Fruit fly (Drosophila melanogaster) whole organism, embryonic: ENCODE results near the gene Kmn1.

ENCODE experiments used
- ATbp ChIP-seq: fragments of 200-800 bp; sonication (Bioruptor generic); optimal IDR thresholded peaks from 2 replicates; lab custom pipeline; 2017; ENCODE audit warnings: missing biosample characterization, mild to moderate bottlenecking, missing genetic modification characterization, missing genetic modification reagents
- Antp ChIP-seq: fragments of 200-800 bp; sonication (Bioruptor generic); optimal IDR thresholded peaks from 3 replicates; lab custom pipeline; 2016; ENCODE audit warnings: missing biosample characterization, missing genetic modification characterization
- CG10147 ChIP-seq: fragments of 200-800 bp; sonication (Bioruptor generic); optimal IDR thresholded peaks from 2 replicates; lab custom pipeline; 2019; ENCODE audit warnings: missing biosample characterization, mild to moderate bottlenecking, missing genetic modification characterization, moderate library complexity
- CG10431 ChIP-seq: fragments of 200-800 bp; sonication (Bioruptor generic); optimal IDR thresholded peaks from 3 replicates; lab custom pipeline; 2018; ENCODE audit warnings: missing biosample characterization, mild to moderate bottlenecking, missing genetic modification characterization
- CG11723 ChIP-seq: fragments of 200-800 bp; sonication (Bioruptor generic); optimal IDR thresholded peaks from 2 replicates; lab custom pipeline; 2017; ENCODE audit warnings: missing biosample characterization, mild to moderate bottlenecking, missing genetic modification characterization
- CG12299 ChIP-seq: fragments of 200-800 bp; sonication (Bioruptor generic); optimal IDR thresholded peaks from 2 replicates; lab custom pipeline; 2018; ENCODE audit warnings: missing biosample characterization, mild to moderate bottlenecking, missing genetic modification characterization
- CG12942 ChIP-seq: fragments of 200-800 bp; sonication (Bioruptor generic); optimal IDR thresholded peaks from 3 replicates; lab custom pipeline; 2016; ENCODE audit warnings: missing biosample characterization, missing genetic modification characterization
- CG15514 ChIP-seq: fragments of 200-800 bp; sonication (Bioruptor generic); optimal IDR thresholded peaks from 3 replicates; lab custom pipeline; 2017; ENCODE audit warnings: missing biosample characterization, missing genetic modification characterization, mild to moderate bottlenecking, moderate library complexity, missing genetic modification reagents
- CG15696 ChIP-seq: fragments of 200-800 bp; sonication (Bioruptor generic); optimal IDR thresholded peaks from 2 replicates; lab custom pipeline; 2019; ENCODE audit warnings: missing biosample characterization, mild to moderate bottlenecking, missing genetic modification characterization, moderate library complexity
- CG17186 ChIP-seq: fragments of 200-800 bp; sonication (Bioruptor generic); optimal IDR thresholded peaks from 3 replicates; lab custom pipeline; 2017; ENCODE audit warnings: missing biosample characterization, missing genetic modification reagents, missing genetic modification characterization
- CG17568 ChIP-seq: fragments of 200-800 bp; sonication (Bioruptor generic); optimal IDR thresholded peaks from 2 replicates; lab custom pipeline; 2018; ENCODE audit warnings: missing biosample characterization, mild to moderate bottlenecking, missing genetic modification characterization, moderate library complexity
- CG17829 ChIP-seq: fragments of 200-800 bp; optimal IDR thresholded peaks from 2 replicates; lab custom pipeline; 2019; ENCODE audit warnings: missing biosample characterization, mild to moderate bottlenecking, missing genetic modification characterization, moderate library complexity
- CG18764 ChIP-seq: fragments of 200-800 bp; sonication (Bioruptor generic); optimal IDR thresholded peaks from 3 replicates; lab custom pipeline; 2016; ENCODE audit warnings: missing biosample characterization, missing genetic modification characterization
- CG3065 ChIP-seq: fragments of 200-800 bp; sonication (Bioruptor generic); optimal IDR thresholded peaks from 2 replicates; lab custom pipeline; 2016; ENCODE audit warnings: missing biosample characterization, missing genetic modification characterization
- CG3281 ChIP-seq: fragments of 200-800 bp; sonication (Bioruptor generic); optimal IDR thresholded peaks from 3 replicates; lab custom pipeline; 2017; ENCODE audit warnings: missing biosample characterization, mild to moderate bottlenecking, missing genetic modification characterization
- CG33557 ChIP-seq: fragments of 200-800 bp; sonication (Bioruptor generic); optimal IDR thresholded peaks from 2 replicates; lab custom pipeline; 2019; ENCODE audit warnings: missing biosample characterization, mild to moderate bottlenecking, missing genetic modification characterization, moderate library complexity
- CG4360 ChIP-seq: fragments of 200-800 bp; sonication (Bioruptor generic); IDR thresholded peaks from 2 replicates; pipeline ENCODE4 v1.3.6; 2022; ENCODE audit warnings: missing biosample characterization, missing genetic modification characterization
- CG4820 ChIP-seq: fragments of 200-800 bp; sonication (Bioruptor generic); optimal IDR thresholded peaks from 3 replicates; lab custom pipeline; 2016; ENCODE audit warnings: missing biosample characterization, missing genetic modification characterization
- CG4854 ChIP-seq: fragments of 200-800 bp; sonication (Bioruptor generic); optimal IDR thresholded peaks from 2 replicates; lab custom pipeline; 2016; ENCODE audit warnings: missing biosample characterization, missing genetic modification characterization, inconsistent platforms
- CG8089 ChIP-seq: fragments of 200-800 bp; sonication (Bioruptor generic); optimal IDR thresholded peaks from 3 replicates; lab custom pipeline; 2016; ENCODE audit warnings: missing biosample characterization, missing genetic modification characterization
- CG9437 ChIP-seq: fragments of 200-800 bp; sonication (Bioruptor generic); optimal IDR thresholded peaks from 2 replicates; lab custom pipeline; 2018; ENCODE audit warnings: missing biosample characterization, mild to moderate bottlenecking, missing genetic modification characterization
- CG9609 ChIP-seq: fragments of 200-800 bp; sonication (Bioruptor generic); optimal IDR thresholded peaks from 3 replicates; lab custom pipeline; 2016; ENCODE audit warnings: missing biosample characterization, missing genetic modification characterization
- Dad ChIP-seq: fragments of 200-800 bp; sonication (Bioruptor generic); optimal IDR thresholded peaks from 3 replicates; lab custom pipeline; 2016; ENCODE audit warnings: missing biosample characterization, missing genetic modification characterization
- Dbx ChIP-seq: fragments of 200-800 bp; sonication (Bioruptor generic); IDR thresholded peaks from 3 replicates; pipeline ENCODE4 v1.3.6; 2022; ENCODE audit warnings: missing biosample characterization, missing genetic modification characterization
- Dek ChIP-seq: fragments of 200-800 bp; sonication (Bioruptor generic); optimal IDR thresholded peaks from 3 replicates; lab custom pipeline; 2019; ENCODE audit warnings: missing biosample characterization, mild to moderate bottlenecking, missing genetic modification characterization, moderate library complexity
- H2.0 ChIP-seq: fragments of 200-800 bp; sonication (Bioruptor generic); IDR thresholded peaks from 2 replicates; pipeline ENCODE4 v1.3.6; 2022; ENCODE audit warnings: missing biosample characterization, missing genetic modification characterization
- HHEX ChIP-seq: fragments of 200-800 bp; sonication (Bioruptor generic); optimal IDR thresholded peaks from 3 replicates; lab custom pipeline; 2017; ENCODE audit warnings: missing biosample characterization, mild to moderate bottlenecking, missing genetic modification characterization, missing genetic modification reagents
- HmgZ ChIP-seq: fragments of 200-800 bp; sonication (Bioruptor generic); optimal IDR thresholded peaks from 2 replicates; lab custom pipeline; 2018; ENCODE audit warnings: missing biosample characterization, mild to moderate bottlenecking, missing genetic modification characterization
- Hmx ChIP-seq: fragments of 200-800 bp; sonication (Bioruptor generic); optimal IDR thresholded peaks from 2 replicates; lab custom pipeline; 2016; ENCODE audit warnings: missing biosample characterization, missing genetic modification characterization
- Max ChIP-seq: fragments of 200-800 bp; sonication (Bioruptor generic); optimal IDR thresholded peaks from 2 replicates; lab custom pipeline; 2016; ENCODE audit warnings: missing biosample characterization, mild to moderate bottlenecking, missing genetic modification characterization
- NfI ChIP-seq: fragments of 200-800 bp; sonication (Bioruptor generic); optimal IDR thresholded peaks from 3 replicates; lab custom pipeline; 2018; ENCODE audit warnings: missing biosample characterization, mild to moderate bottlenecking, missing genetic modification characterization, moderate library complexity
- Spps ChIP-seq: fragments of 200-800 bp; sonication (Bioruptor generic); optimal IDR thresholded peaks from 2 replicates; lab custom pipeline; 2018; ENCODE audit warnings: missing biosample characterization, mild to moderate bottlenecking, missing genetic modification characterization
- Xbp1 ChIP-seq: fragments of 200-800 bp; sonication (Bioruptor generic); optimal IDR thresholded peaks from 3 replicates; lab custom pipeline; 2016; ENCODE audit warnings: missing biosample characterization, mild to moderate bottlenecking, missing genetic modification characterization
- YL-1 ChIP-seq: fragments of 200-800 bp; sonication (Bioruptor generic); optimal IDR thresholded peaks from 3 replicates; lab custom pipeline; 2017; ENCODE audit warnings: missing biosample characterization, mild to moderate bottlenecking, missing genetic modification characterization
- fd96Cb ChIP-seq: fragments of 200-800 bp; sonication (Bioruptor generic); optimal IDR thresholded peaks from 2 replicates; lab custom pipeline; 2018; ENCODE audit warnings: missing biosample characterization, mild to moderate bottlenecking, missing genetic modification characterization, moderate library complexity
- grn ChIP-seq: fragments of 200-800 bp; sonication (Bioruptor generic); optimal IDR thresholded peaks from 3 replicates; lab custom pipeline; 2017; ENCODE audit warnings: missing biosample characterization, missing genetic modification characterization
- h ChIP-seq: fragments of >200 bp; optimal IDR thresholded peaks from 2 replicates; lab custom pipeline; 2017
- jing ChIP-seq: fragments of 200-800 bp; sonication (Bioruptor generic); optimal IDR thresholded peaks from 2 replicates; lab custom pipeline; 2018; ENCODE audit warnings: missing biosample characterization, mild to moderate bottlenecking, missing genetic modification characterization
- p53 ChIP-seq: fragments of 200-800 bp; sonication (Bioruptor generic); optimal IDR thresholded peaks from 2 replicates; lab custom pipeline; 2016; ENCODE audit warnings: missing biosample characterization, missing genetic modification characterization
- pb ChIP-seq: fragments of 200-800 bp; sonication (Bioruptor generic); optimal IDR thresholded peaks from 3 replicates; lab custom pipeline; 2016; ENCODE audit warnings: missing biosample characterization, missing genetic modification characterization
- phol ChIP-seq: fragments of 200-800 bp; sonication (Bioruptor generic); optimal IDR thresholded peaks from 3 replicates; lab custom pipeline; 2018; ENCODE audit warnings: missing biosample characterization, mild to moderate bottlenecking, missing genetic modification characterization, moderate library complexity
- pita ChIP-seq: fragments of 200-800 bp; sonication (Bioruptor generic); optimal IDR thresholded peaks from 2 replicates; lab custom pipeline; 2017; ENCODE audit warnings: missing biosample characterization, mild to moderate bottlenecking, missing genetic modification characterization
- pzg ChIP-seq: fragments of 200-800 bp; sonication (Bioruptor generic); optimal IDR thresholded peaks from 3 replicates; lab custom pipeline; 2018; ENCODE audit warnings: missing biosample characterization, mild to moderate bottlenecking, missing genetic modification characterization, moderate library complexity
- salm ChIP-seq: fragments of 200-800 bp; sonication (Bioruptor generic); optimal IDR thresholded peaks from 2 replicates; lab custom pipeline; 2018; ENCODE audit warnings: missing biosample characterization, mild to moderate bottlenecking, missing genetic modification characterization
- sens ChIP-seq: fragments of 200-800 bp; sonication (Bioruptor generic); peaks from one replicate; lab custom pipeline; 2016; ENCODE audit warnings: missing biosample characterization, missing genetic modification characterization
- tna ChIP-seq: fragments of 200-800 bp; sonication (Bioruptor generic); IDR thresholded peaks from 2 replicates; pipeline ENCODE4 v1.3.6; 2022; ENCODE audit warnings: missing biosample characterization, missing genetic modification characterization; ENCODE audit not compliant: partially characterized antibody
- ttk ChIP-seq: fragments of 200-800 bp; sonication (Bioruptor generic); IDR thresholded peaks from 2 replicates; pipeline ENCODE4 v2.1.2; 2022; ENCODE audit warnings: missing biosample characterization, missing genetic modification characterization
- tx ChIP-seq: fragments of 200-800 bp; sonication (Bioruptor generic); optimal IDR thresholded peaks from 2 replicates; lab custom pipeline; 2016; ENCODE audit warnings: missing biosample characterization, missing genetic modification characterization
- zf30C ChIP-seq: fragments of 200-800 bp; sonication (Bioruptor generic); optimal IDR thresholded peaks from 3 replicates; lab custom pipeline; 2018; ENCODE audit warnings: missing biosample characterization, mild to moderate bottlenecking, missing genetic modification characterization

The Kmn1 gene

DNA sequence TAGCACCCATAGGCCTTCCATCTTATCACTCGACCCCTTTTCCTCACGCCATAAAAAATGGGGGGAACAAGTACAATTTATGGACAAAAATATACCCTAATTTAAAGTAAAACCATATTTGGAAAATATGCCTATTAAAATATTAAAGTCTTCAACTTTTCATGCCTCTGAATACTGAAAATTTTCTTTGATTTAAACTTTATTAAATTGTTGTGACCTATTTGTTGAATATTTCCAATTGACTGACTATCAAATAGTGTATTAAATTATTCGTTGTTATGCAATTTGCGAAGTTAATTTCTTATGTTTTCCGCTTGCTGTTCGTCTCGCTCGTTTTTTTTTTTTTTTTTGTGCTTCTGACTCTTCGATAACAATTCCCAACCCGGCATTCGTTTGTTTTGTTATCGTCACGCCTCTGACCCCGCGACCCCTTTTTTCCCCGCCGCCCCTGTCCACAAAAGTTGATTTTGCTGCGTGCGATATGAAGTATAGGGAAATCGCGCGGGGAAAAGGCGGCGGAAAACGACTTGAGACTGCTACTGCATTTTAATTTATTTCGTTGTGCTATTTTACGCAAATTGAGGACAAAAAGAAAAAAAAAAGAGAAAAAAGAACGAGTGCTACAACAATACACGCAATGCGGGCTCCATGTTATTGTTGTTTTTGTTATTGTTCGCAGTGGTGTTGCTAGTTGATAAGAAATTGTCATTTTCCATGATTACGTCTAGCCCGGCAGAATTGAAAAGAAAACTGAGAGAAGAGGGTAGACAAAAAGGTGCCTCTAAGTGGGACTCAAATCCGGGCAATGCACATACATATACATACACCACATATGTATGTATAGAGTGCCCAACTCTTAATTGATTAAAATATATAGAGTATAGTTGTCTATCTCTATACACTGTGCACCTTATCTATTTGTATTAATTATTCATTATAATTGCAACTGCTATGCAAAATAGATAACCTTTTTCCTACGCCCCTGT lies 50.4 kb downstream of the Kmn1 start (continued):
- TF ChIP-seq CG4854 (GFP tag; lab: Kevin White, UChicago) (no peak), tx (GFP tag; lab: Kevin White, UChicago) (no peak), pb (GFP tag; lab: Kevin White, UChicago) (no peak), CG10147 (GFP tag; lab: Kevin White, UChicago) (peak; percentile 60), CG9437 (GFP tag; lab: Kevin White, UChicago) (peak; percentile 41), phol (tag; lab: Kevin White, UChicago) (peak; percentile 74), HmgZ (tag; lab: Kevin White, UChicago) (peak; percentile 14), CG3065 (no peak), CG15696 (tag; lab: Kevin White, UChicago) (no peak), CG10431 (GFP tag; lab: Kevin White, UChicago) (no peak), CG17186 (GFP tag; lab: Kevin White, UChicago) (no peak), ttk (peak; percentile 69), Dad (GFP tag; lab: Kevin White, UChicago) (no peak), Spps (tag; lab: Kevin White, UChicago) (peak; percentile 12), Xbp1 (GFP tag; lab: Kevin White, UChicago) (peak; percentile 50), ATbp (GFP tag; lab: Kevin White, UChicago) (peak; percentile 66), Dek (tag; lab: Kevin White, UChicago) (peak; percentile 42), zf30C (GFP tag; lab: Kevin White, UChicago) (no peak), CG4820 (GFP tag; lab: Kevin White, UChicago) (peak; percentile 56), NfI (GFP tag; lab: Kevin White, UChicago) (peak; percentile 31), Max (no peak), HHEX (GFP tag; lab: Kevin White, UChicago) (peak; percentile 54), CG33557 (no peak), sens (GFP tag; lab: Kevin White, UChicago) (peak; percentile 89), YL-1 (GFP tag; lab: Kevin White, UChicago) (no peak), CG12942 (GFP tag; lab: Kevin White, UChicago) (no peak), tna (GFP tag; lab: Robert Waterston, UW) (no peak), fd96Cb (tag; lab: Kevin White, UChicago) (peak; percentile 67), CG17829 (tag; lab: Kevin White, UChicago) (peak; percentile 51), CG18764 (GFP tag; lab: Kevin White, UChicago) (peak; percentile 21), CG9609 (GFP tag; lab: Kevin White, UChicago) (no peak), pita (GFP tag; lab: Kevin White, UChicago) (no peak), H2.0 (GFP tag; lab: Robert Waterston, UW) (peak; percentile 34; the same call in 1 of the 2 replicates), jing (GFP tag; lab: Kevin White, UChicago) (peak; percentile 9), Antp (GFP tag; lab: Kevin White, UChicago) (peak; percentile 8), CG17568 (GFP tag; lab: Kevin White, UChicago) (no peak), Dbx (GFP tag; lab: Robert Waterston, UW) (peak; percentile 31; the same call in 1 of the 3 replicates), CG4360 (peak; percentile 8; the same call in 1 of the 2 replicates), CG12299 (tag; lab: Kevin White, UChicago) (no peak), h (lab: Kevin White, UChicago) (no peak), CG15514 (GFP tag; lab: Kevin White, UChicago) (peak; percentile 11), grn (no peak), salm (peak; percentile 47), CG3281 (peak; percentile 14), pzg (no peak), p53 (GFP tag; lab: Kevin White, UChicago) (no peak), CG8089 (GFP tag; lab: Kevin White, UChicago) (no peak), Hmx (GFP tag; lab: Kevin White, UChicago) (no peak), CG11723 (GFP tag; lab: Kevin White, UChicago) (peak; percentile 1)
